Fruit fly (Drosophila melanogaster): Measurements from ENCODE around the gene CG13893.

Gene CG13893

DNA sequence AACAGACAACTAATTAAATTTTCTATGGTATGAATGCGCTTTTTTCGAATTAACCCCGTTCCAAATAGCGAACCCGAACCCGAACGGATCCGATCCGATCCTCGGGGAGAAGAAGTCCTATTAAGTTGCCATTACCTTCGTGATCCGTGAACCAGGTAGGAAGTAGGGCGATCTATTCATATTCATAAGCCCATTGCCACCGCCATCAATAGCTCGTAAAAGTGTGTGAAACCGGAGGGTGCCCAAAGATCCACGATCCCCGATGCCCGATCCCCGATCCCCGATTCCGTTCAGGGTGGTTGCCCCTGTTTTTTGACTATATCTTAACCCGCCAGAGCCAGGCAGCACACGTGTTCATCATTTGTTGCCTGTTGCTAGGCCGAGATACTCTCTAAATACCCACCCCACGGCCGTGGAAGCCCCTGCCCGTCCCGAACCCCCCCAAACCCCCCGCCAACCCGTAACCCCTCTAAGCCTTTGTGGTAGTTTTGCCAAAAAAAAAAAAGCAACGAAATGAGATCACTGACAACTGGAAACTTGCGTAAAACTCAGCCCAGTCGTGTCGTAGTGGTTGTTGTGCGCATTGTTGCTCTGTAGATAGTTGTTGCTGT, 41.7 kb upstream of the CG13893 start:
- TF ChIP-seq CG7101 (tag; optimal IDR thresholded peaks at IDR 0.05) (no peak), toe (GFP tag; optimal IDR thresholded peaks at IDR 0.05) (no peak), Hr96 (GFP tag; optimal IDR thresholded peaks at IDR 0.05) (no peak), CG5204 (GFP tag; optimal IDR thresholded peaks at IDR 0.05) (no peak), cic (GFP tag; optimal IDR thresholded peaks at IDR 0.05) (no peak), tj (GFP tag; optimal IDR thresholded peaks at IDR 0.05) (no peak), CG12768 (GFP tag; optimal IDR thresholded peaks at IDR 0.05) (no peak), Clk (GFP tag; optimal IDR thresholded peaks at IDR 0.05) (no peak), Crg-1 (GFP tag; optimal IDR thresholded peaks at IDR 0.05) (no peak), CG1620 (GFP tag; optimal IDR thresholded peaks at IDR 0.05) (no peak), bab1 (GFP tag; optimal IDR thresholded peaks at IDR 0.05) (no peak), CG14711 (tag; optimal IDR thresholded peaks at IDR 0.05) (no peak)

DNA sequence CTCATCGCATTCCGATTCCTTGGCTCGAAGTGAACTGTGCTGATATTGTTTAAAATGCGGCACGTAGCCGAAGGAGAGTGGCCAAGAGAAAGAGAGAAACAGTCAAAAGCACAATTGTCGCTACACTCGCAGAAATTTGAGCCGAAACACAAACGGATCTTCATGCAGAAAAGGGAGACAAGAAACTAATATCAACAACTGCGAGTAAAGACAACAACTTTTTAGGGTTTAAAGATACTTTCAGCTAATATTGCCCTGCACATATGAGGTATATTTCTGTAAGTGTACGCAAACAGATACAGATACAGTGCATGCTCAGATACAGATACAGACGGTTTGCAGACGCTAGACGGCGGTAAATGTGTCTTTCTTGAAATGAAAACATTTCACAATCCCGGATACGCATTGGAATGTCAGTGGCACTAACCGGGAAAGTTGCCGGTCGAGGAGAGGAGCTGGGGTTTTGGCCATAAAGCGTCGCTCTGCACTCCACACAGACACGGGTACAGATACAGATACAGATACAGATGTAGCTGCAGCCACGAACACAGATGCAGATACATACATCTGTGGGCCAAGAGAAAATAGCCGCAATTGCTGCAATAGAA, 40.4 kb upstream of the CG13893 start:
- TF ChIP-seq CG14711 (tag; optimal IDR thresholded peaks at IDR 0.05) (no peak), Clk (GFP tag; optimal IDR thresholded peaks at IDR 0.05) (no peak), Hr96 (GFP tag; optimal IDR thresholded peaks at IDR 0.05) (no peak), CG7101 (tag; optimal IDR thresholded peaks at IDR 0.05) (no peak), CG33017 (tag; optimal IDR thresholded peaks at IDR 0.05) (no peak), CG5204 (GFP tag; optimal IDR thresholded peaks at IDR 0.05) (no peak), tj (GFP tag; optimal IDR thresholded peaks at IDR 0.05) (peak; percentile 44), toe (GFP tag; optimal IDR thresholded peaks at IDR 0.05) (no peak), bab1 (GFP tag; optimal IDR thresholded peaks at IDR 0.05) (peak; percentile 26), cic (GFP tag; optimal IDR thresholded peaks at IDR 0.05) (no peak), kay (GFP tag; ENCODE audit: borderline replicate concordance) (no peak), Mnt (GFP tag; optimal IDR thresholded peaks at IDR 0.05) (no peak)

DNA sequence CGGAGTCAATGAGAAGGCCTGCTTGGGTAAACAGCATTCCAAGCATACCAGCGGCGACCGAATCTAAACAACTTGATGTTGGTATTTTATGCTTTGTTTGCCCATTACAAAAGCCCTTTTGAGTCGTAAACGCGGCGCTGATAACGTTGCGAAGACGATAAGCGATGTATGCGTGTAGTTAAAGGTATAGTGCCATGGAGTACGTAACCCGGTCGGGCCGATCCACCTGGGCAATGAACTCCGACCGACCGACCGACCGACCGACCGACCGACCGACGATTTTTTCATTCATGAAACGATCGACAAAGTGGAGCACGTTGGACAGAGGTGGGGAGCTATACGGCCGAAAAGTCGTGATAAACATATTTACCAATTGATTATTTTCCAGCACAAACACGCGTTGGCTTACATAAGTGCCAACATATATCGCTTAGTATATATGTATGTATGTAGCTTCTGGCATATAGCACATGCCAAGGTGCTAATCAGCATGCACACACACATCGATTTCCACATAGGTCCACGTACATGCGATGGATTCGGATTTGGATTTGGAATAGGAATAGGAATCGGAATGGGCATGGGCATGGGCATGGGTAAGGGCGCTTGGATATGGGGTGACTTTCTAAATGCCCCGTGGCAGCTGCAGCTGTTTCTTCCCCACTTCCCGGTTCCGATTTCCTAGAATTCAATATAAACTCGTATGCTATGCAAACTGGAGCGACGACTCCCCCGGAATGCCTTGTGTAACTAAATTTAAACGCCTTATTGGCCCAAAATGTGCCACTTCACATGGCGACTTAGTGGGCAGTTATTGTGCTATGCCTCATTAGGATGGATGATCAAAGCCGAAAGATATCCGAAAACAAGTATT, 39.3 kb upstream of the CG13893 start:
- TF ChIP-seq CG14711 (tag; optimal IDR thresholded peaks at IDR 0.05) (no peak), CG1620 (GFP tag; optimal IDR thresholded peaks at IDR 0.05) (no peak), Mnt (GFP tag; optimal IDR thresholded peaks at IDR 0.05) (no peak), pad (GFP tag; optimal IDR thresholded peaks at IDR 0.05) (no peak), CG33017 (tag; optimal IDR thresholded peaks at IDR 0.05) (no peak), Crg-1 (GFP tag; optimal IDR thresholded peaks at IDR 0.05) (no peak), tj (GFP tag; optimal IDR thresholded peaks at IDR 0.05) (no peak), bab1 (GFP tag; optimal IDR thresholded peaks at IDR 0.05) (no peak)

DNA sequence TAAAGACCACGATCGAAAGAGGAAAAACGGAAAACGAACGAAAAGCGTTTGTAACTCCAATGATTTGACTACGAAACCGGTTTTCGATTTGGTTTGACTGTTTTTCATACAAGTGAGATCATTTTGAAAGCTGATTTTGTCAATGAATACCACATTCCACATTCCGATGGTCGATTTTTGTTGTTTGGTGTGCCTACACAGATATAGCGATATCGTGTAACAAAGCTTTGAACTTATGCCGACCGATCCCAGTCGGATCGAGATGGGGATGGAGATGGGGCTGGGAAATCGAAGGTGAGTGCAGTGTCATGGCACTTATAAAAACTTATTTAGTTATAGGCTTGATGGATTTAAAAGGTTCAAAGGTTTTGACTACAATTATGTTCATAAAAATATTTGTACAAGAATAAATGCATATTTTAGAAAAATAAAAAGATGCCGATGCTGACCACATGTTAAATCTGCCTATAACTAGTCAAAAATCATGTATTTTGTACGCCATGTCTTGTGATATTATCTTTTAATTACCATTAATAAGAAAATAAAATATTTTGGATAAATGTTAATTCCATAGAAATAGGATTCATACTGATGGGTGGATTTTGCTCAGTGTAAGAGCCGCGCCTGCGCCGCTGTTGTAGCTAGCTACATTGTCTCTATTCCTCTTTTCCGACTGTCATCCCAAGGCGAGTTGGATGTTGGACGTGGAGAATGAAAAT, 38.5 kb upstream of the CG13893 start:
- TF ChIP-seq Crg-1 (GFP tag; optimal IDR thresholded peaks at IDR 0.05): no peak

DNA sequence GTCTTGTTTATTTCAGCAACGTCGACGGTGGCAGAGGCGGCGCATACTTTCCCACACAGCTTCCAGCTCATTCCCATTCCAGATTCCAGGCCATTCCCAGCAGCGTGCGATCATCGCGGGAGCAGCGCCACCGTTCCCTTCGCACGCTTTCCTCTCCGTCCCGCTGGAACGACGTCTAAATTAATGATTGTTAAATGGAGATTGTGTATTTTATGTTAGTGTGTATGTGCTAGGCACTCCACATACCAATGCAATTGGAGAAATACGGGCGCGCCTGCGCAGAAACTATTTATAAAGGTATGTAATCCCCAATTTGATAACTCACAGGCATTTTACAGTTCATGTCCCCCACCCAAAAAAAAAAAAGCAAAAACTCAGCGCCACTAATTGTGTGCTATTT, 37.6 kb upstream of the CG13893 start:
- no peak for TF ChIP-seq CG33017 (tag; optimal IDR thresholded peaks at IDR 0.05)
- no peak for TF ChIP-seq Crg-1 (GFP tag; optimal IDR thresholded peaks at IDR 0.05)
- no peak for TF ChIP-seq CG5204 (GFP tag; optimal IDR thresholded peaks at IDR 0.05)
- no peak for TF ChIP-seq cic (GFP tag; optimal IDR thresholded peaks at IDR 0.05)
- TF ChIP-seq CG12768 (GFP tag; optimal IDR thresholded peaks at IDR 0.05): no peak
- TF ChIP-seq Clk (GFP tag; optimal IDR thresholded peaks at IDR 0.05): no peak
- TF ChIP-seq CG14711 (tag; optimal IDR thresholded peaks at IDR 0.05): no peak
- TF ChIP-seq CG11617 (GFP tag; optimal IDR thresholded peaks at IDR 0.05): no peak
- no peak for TF ChIP-seq toe (GFP tag; optimal IDR thresholded peaks at IDR 0.05)
- no peak for TF ChIP-seq bab1 (GFP tag; optimal IDR thresholded peaks at IDR 0.05)
- no peak for TF ChIP-seq tj (GFP tag; optimal IDR thresholded peaks at IDR 0.05)
- TF ChIP-seq ovo (GFP tag; optimal IDR thresholded peaks at IDR 0.05): no peak
- TF ChIP-seq Mnt (GFP tag; optimal IDR thresholded peaks at IDR 0.05): no peak
- no peak for TF ChIP-seq pad (GFP tag; optimal IDR thresholded peaks at IDR 0.05)
- no peak for TF ChIP-seq CG7101 (tag; optimal IDR thresholded peaks at IDR 0.05)
- TF ChIP-seq kay (GFP tag; ENCODE audit: borderline replicate concordance): no peak
- TF ChIP-seq Hr96 (GFP tag; optimal IDR thresholded peaks at IDR 0.05): no peak
- TF ChIP-seq CG1620 (GFP tag; optimal IDR thresholded peaks at IDR 0.05): no peak
- TF ChIP-seq cnc (optimal IDR thresholded peaks at IDR 0.05): no peak

DNA sequence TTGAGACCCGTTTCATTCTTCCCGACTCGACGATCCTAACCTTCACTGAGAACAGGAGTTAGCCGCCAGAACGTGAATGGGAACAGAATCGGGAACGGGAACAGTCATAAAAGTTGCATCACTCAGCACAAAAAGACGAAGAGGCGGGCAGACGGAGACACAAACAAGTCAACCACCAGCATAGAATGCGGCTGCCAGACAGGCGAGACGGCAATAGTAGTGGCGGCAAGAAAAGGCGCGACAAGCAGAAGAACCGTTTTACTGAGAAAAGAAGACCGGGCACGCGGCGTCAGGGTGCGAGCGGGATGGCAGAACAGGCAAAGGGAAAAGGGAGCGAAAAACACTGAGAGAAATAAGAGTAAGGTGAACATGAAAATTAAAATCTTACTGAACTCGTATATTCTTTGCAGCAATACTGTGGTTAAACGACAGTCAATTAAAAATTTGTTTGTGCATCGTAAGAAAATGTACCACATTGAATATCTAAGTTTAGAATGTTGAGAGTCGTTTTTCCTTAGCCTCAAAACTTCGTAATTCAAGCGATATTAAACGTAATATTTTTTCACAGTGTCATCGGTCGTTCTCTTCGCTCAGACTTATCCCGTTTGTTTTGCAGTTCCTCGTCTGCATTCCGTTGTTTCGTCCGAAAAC, 36.6 kb upstream of the CG13893 start:
- TF ChIP-seq cnc (optimal IDR thresholded peaks at IDR 0.05): no peak
- TF ChIP-seq tj (GFP tag; optimal IDR thresholded peaks at IDR 0.05): peak; percentile 97
- no peak for TF ChIP-seq CG7045 (GFP tag; optimal IDR thresholded peaks at IDR 0.05)
- TF ChIP-seq Hr96 (GFP tag; optimal IDR thresholded peaks at IDR 0.05): peak; percentile 56
- TF ChIP-seq kay (GFP tag; ENCODE audit: borderline replicate concordance): no peak
- peak; percentile 67 for TF ChIP-seq CG1620 (GFP tag; optimal IDR thresholded peaks at IDR 0.05)
- TF ChIP-seq CG7101 (tag; optimal IDR thresholded peaks at IDR 0.05): peak; percentile 69
- peak; percentile 22 for TF ChIP-seq Crg-1 (GFP tag; optimal IDR thresholded peaks at IDR 0.05)
- TF ChIP-seq CG33017 (tag; optimal IDR thresholded peaks at IDR 0.05): no peak
- peak; percentile 81 for TF ChIP-seq pad (GFP tag; optimal IDR thresholded peaks at IDR 0.05)
- TF ChIP-seq Clk (GFP tag; optimal IDR thresholded peaks at IDR 0.05): no peak
- TF ChIP-seq CG14711 (tag; optimal IDR thresholded peaks at IDR 0.05): peak; percentile 72
- TF ChIP-seq CG5204 (GFP tag; optimal IDR thresholded peaks at IDR 0.05): no peak
- TF ChIP-seq cic (GFP tag; optimal IDR thresholded peaks at IDR 0.05): no peak
- peak; percentile 79 for TF ChIP-seq bab1 (GFP tag; optimal IDR thresholded peaks at IDR 0.05)
- no peak for TF ChIP-seq toe (GFP tag; optimal IDR thresholded peaks at IDR 0.05)
- TF ChIP-seq ovo (GFP tag; optimal IDR thresholded peaks at IDR 0.05): peak; percentile 81
- peak; percentile 32 for TF ChIP-seq Mnt (GFP tag; optimal IDR thresholded peaks at IDR 0.05)
- TF ChIP-seq CG12768 (GFP tag; optimal IDR thresholded peaks at IDR 0.05): no peak
- TF ChIP-seq CG11617 (GFP tag; optimal IDR thresholded peaks at IDR 0.05): peak; percentile 62

Data from whole organism, adult.